Worm (Caenorhabditis elegans) whole organism, L3 larva: Measurements from ENCODE around the gene rbbp-5.

Experiments used
- R02D3.7 ChIP-seq: fragments of 150-350 bp; optimal IDR thresholded peaks from 2 replicates; lab custom pipeline; 2014; ENCODE audit warnings: missing biosample characterization, missing genetic modification characterization
- aly-2 ChIP-seq: fragments of 150-350 bp; optimal IDR thresholded peaks from 2 replicates; lab custom pipeline; 2014; ENCODE audit warnings: missing biosample characterization, missing genetic modification characterization
- ama-1 ChIP-seq: fragments of 150-350 bp; optimal IDR thresholded peaks from 2 replicates; lab custom pipeline; 2018
- ceh-16 ChIP-seq: sonication (generic microtip); optimal IDR thresholded peaks from 2 replicates; lab custom pipeline; 2017; ENCODE audit warnings: missing biosample characterization, missing genetic modification characterization
- ceh-28 ChIP-seq: fragments of 150-350 bp; optimal IDR thresholded peaks from 2 replicates; lab custom pipeline; 2014; ENCODE audit warnings: missing biosample characterization, missing genetic modification reagents, missing genetic modification characterization
- daf-12 ChIP-seq: fragments of 150-350 bp; optimal IDR thresholded peaks from 2 replicates; lab custom pipeline; 2014; ENCODE audit warnings: missing biosample characterization, missing genetic modification reagents, missing genetic modification characterization
- egl-27 ChIP-seq: sonication (generic microtip); optimal IDR thresholded peaks from 4 replicates; lab custom pipeline; 2017; ENCODE audit warnings: missing biosample characterization, missing genetic modification reagents, missing genetic modification characterization
- egl-5 ChIP-seq: fragments of 150-350 bp; optimal IDR thresholded peaks from 2 replicates; lab custom pipeline; 2017; ENCODE audit warnings: missing biosample characterization, missing genetic modification reagents, missing genetic modification characterization, inconsistent platforms
- elt-2 ChIP-seq: sonication (generic microtip); optimal IDR thresholded peaks from 2 replicates; lab custom pipeline; 2016; ENCODE audit warnings: missing genetic modification reagents, mild to moderate bottlenecking, missing genetic modification characterization, missing compliant biosample characterization
- elt-3 ChIP-seq, 3 experiments: fragments of 150-350 bp in 1 of 3; sonication (generic microtip) in 2 of 3; optimal IDR thresholded peaks; 2 replicates in 2 of 3; 4 replicates in 1 of 3; lab custom pipeline; 2014 to 2017; ENCODE audit warnings: missing biosample characterization in 3 of 3, missing genetic modification characterization in 3 of 3
- eor-1 ChIP-seq, 2 experiments: fragments of 150-350 bp; optimal IDR thresholded peaks; 2 replicates each; lab custom pipeline; 2014 to 2018; ENCODE audit warnings: missing biosample characterization in 2 of 2, missing genetic modification characterization in 2 of 2
- fkh-10 ChIP-seq: sonication (generic microtip); optimal IDR thresholded peaks from 2 replicates; lab custom pipeline; 2017; ENCODE audit warnings: missing biosample characterization, missing genetic modification reagents, missing genetic modification characterization
- hmg-11 ChIP-seq: sonication (generic microtip); optimal IDR thresholded peaks from 2 replicates; lab custom pipeline; 2016; ENCODE audit warnings: missing genetic modification characterization, missing compliant biosample characterization
- jun-1 ChIP-seq: fragments of 150-350 bp; optimal IDR thresholded peaks from 2 replicates; lab custom pipeline; 2014; ENCODE audit warnings: missing biosample characterization, missing genetic modification reagents, missing genetic modification characterization
- lin-15B ChIP-seq: fragments of 150-350 bp; optimal IDR thresholded peaks from 2 replicates; lab custom pipeline; 2014; ENCODE audit warnings: missing biosample characterization, missing genetic modification characterization
- mml-1 ChIP-seq: fragments of 150-350 bp; sonication (generic microtip); optimal IDR thresholded peaks from 3 replicates; lab custom pipeline; 2014; ENCODE audit warnings: missing biosample characterization, missing genetic modification characterization
- nfya-1 ChIP-seq: sonication (generic microtip); optimal IDR thresholded peaks from 2 replicates; lab custom pipeline; 2017; ENCODE audit warnings: missing genetic modification characterization, mild to moderate bottlenecking, missing compliant biosample characterization, antibody characterized with exemption, moderate library complexity; ENCODE audit not compliant: insufficient read depth
- nhr-11 ChIP-seq: fragments of 150-350 bp; optimal IDR thresholded peaks from 2 replicates; lab custom pipeline; 2014; ENCODE audit warnings: missing biosample characterization, missing genetic modification characterization
- nhr-12 ChIP-seq: fragments of 150-350 bp; optimal IDR thresholded peaks from 2 replicates; lab custom pipeline; 2014; ENCODE audit warnings: missing biosample characterization, missing genetic modification characterization
- nhr-25 ChIP-seq: sonication (generic microtip); optimal IDR thresholded peaks from 2 replicates; lab custom pipeline; 2017; ENCODE audit warnings: missing biosample characterization, missing genetic modification characterization
- nhr-28 ChIP-seq: fragments of 150-350 bp; optimal IDR thresholded peaks from 2 replicates; lab custom pipeline; 2014; ENCODE audit warnings: missing biosample characterization, missing genetic modification characterization
- nhr-43 ChIP-seq: sonication (generic microtip); optimal IDR thresholded peaks from 2 replicates; lab custom pipeline; 2016; ENCODE audit warnings: mild to moderate bottlenecking, missing genetic modification characterization, missing compliant biosample characterization; ENCODE audit not compliant: poor library complexity, severe bottlenecking
- nhr-67 ChIP-seq: fragments of 150-350 bp; optimal IDR thresholded peaks from 2 replicates; lab custom pipeline; 2014; ENCODE audit warnings: missing biosample characterization, missing genetic modification characterization
- nhr-77 ChIP-seq: fragments of 150-350 bp; optimal IDR thresholded peaks from 2 replicates; lab custom pipeline; 2014; ENCODE audit warnings: missing biosample characterization, missing genetic modification characterization
- pha-4 ChIP-seq: fragments of 150-350 bp; optimal IDR thresholded peaks from 2 replicates; lab custom pipeline; 2014; ENCODE audit warnings: missing biosample characterization, missing genetic modification reagents, missing genetic modification characterization
- pqm-1 ChIP-seq: fragments of 150-350 bp; optimal IDR thresholded peaks from 2 replicates; lab custom pipeline; 2017; ENCODE audit warnings: missing biosample characterization, missing genetic modification characterization, inconsistent platforms
- sea-2 ChIP-seq: fragments of 150-350 bp; sonication (generic microtip); optimal IDR thresholded peaks from 4 replicates; lab custom pipeline; 2014; ENCODE audit warnings: missing biosample characterization, missing genetic modification reagents, missing genetic modification characterization
- skn-1 ChIP-seq: fragments of 150-350 bp; optimal IDR thresholded peaks from 2 replicates; lab custom pipeline; 2014; ENCODE audit warnings: missing biosample characterization, missing genetic modification characterization
- snpc-4 ChIP-seq: fragments of 150-350 bp; optimal IDR thresholded peaks from 2 replicates; lab custom pipeline; 2014; ENCODE audit warnings: missing biosample characterization, missing genetic modification characterization
- unc-62 ChIP-seq: fragments of 150-350 bp; sonication (generic microtip); optimal IDR thresholded peaks from 4 replicates; lab custom pipeline; 2014; ENCODE audit warnings: missing biosample characterization, missing genetic modification reagents, missing genetic modification characterization
- zag-1 ChIP-seq: fragments of 150-350 bp; optimal IDR thresholded peaks from 2 replicates; lab custom pipeline; 2014; ENCODE audit warnings: missing biosample characterization, missing genetic modification characterization
- ztf-4 ChIP-seq: fragments of 150-350 bp; optimal IDR thresholded peaks from 2 replicates; lab custom pipeline; 2014; ENCODE audit warnings: missing biosample characterization, missing genetic modification characterization

The rbbp-5 gene

ce11 chrII:6122641-6123424 lies 25.2 kb downstream of the rbbp-5 start:
- TF ChIP-seq zag-1, result no peak
- peak; percentile 40 for TF ChIP-seq snpc-4 (tag; lab: Kevin White, UChicago)
- no peak for TF ChIP-seq nhr-12 (tag; lab: Kevin White, UChicago)
- peak; percentile 50 for TF ChIP-seq pha-4
- TF ChIP-seq skn-1 (tag; lab: Kevin White, UChicago), result no peak
- TF ChIP-seq elt-2 (tag; lab: Kevin White, UChicago), result peak; percentile 74
- no peak for TF ChIP-seq egl-27
- TF ChIP-seq elt-3 (tag; optimal IDR thresholded peaks at IDR 0.05; lab: Kevin White, UChicago), result no peak
- TF ChIP-seq nfya-1, result peak; percentile 4
- peak; percentile 66 for TF ChIP-seq pqm-1 (tag; lab: Kevin White, UChicago)
- peak; percentile 14 for TF ChIP-seq lin-15B (tag; lab: Kevin White, UChicago)
- no peak for TF ChIP-seq mml-1

DNA sequence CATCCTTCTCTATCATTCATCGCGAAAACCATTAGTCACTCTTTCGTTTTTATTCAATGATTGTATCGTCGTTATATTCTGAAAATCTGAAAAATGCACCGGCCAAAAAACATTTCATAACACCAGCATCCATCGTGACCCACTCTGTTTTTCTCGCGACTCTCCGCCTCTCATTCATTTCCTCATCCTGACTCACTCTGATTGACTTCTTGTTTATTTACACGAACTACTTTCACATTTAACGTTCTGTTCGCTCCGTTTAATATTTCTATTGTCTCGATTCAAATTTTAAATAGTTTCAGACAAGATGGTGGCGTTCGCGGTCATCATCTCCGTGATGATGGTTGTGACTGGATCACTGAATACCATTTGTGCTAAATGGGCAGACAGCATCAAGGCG lies 25.9 kb downstream of the rbbp-5 start, which contains the start of gene C29H12.2:
Gene C29H12.2, plus strand, starts transcription at position 297 of the 400 bp plus-strand sequence.
- TF ChIP-seq pha-4 (peak; percentile 29), nhr-12 (tag; lab: Kevin White, UChicago) (no peak)

DNA sequence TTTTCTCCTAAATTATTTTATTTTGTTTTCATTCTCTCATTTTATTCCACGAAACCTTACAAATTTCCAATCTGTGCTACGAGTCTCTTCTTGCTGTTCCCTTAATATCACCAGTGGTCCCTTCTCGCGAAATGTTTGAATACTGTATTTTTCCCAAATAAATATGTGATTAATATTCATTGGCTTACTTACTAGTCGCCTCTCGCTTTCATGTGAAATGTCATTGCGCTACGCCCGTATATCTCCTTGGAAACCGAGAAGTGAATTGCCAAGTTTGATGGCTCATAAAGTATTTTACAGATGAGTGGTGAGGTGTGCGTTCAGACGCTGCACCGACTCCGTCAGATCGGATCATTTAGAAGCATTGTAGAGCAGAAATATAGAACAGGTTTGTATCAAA lies 27.6 kb downstream of the rbbp-5 start, which contains the start of gene rars-2:
Gene rars-2, plus strand, starts transcription at position 301 of the 400 bp plus-strand sequence.
- TF ChIP-seq ceh-28 (tag; lab: Kevin White, UChicago) (no peak), mml-1 (no peak), nhr-43 (tag; lab: Kevin White, UChicago) (peak; percentile 11), lin-15B (tag; lab: Kevin White, UChicago) (no peak), nhr-11 (tag; lab: Kevin White, UChicago) (no peak), R02D3.7 (no peak), nhr-12 (tag; lab: Kevin White, UChicago) (no peak)
- TF ChIP-seq, all 47 proteins: peak for 1

DNA sequence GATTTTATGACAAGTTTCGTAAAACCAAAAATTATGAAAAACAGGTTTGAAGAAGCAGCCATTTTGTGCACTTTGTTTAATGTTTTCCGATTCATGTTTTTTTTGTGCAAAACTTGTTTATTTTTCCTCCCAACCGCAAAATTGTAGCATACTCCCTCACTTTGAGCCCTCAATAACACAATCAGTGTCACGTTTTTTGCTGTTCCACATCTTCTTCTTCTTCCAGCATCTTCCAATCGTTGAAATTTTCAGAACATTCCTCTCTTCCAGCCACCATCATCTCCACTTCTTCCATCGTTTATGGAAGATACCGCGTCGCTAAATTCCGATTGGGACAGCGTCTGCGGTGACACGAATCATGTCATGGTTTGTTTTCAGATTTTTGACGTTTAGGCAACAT lies 35.0 kb downstream of the rbbp-5 start, which contains the start of gene abts-3:
Gene abts-3, plus strand, starts transcription at position 301 of the 400 bp plus-strand sequence.
- no peak for TF ChIP-seq nhr-77 (tag; lab: Kevin White, UChicago)
- TF ChIP-seq fkh-10, result no peak
- TF ChIP-seq sea-2, result no peak

DNA sequence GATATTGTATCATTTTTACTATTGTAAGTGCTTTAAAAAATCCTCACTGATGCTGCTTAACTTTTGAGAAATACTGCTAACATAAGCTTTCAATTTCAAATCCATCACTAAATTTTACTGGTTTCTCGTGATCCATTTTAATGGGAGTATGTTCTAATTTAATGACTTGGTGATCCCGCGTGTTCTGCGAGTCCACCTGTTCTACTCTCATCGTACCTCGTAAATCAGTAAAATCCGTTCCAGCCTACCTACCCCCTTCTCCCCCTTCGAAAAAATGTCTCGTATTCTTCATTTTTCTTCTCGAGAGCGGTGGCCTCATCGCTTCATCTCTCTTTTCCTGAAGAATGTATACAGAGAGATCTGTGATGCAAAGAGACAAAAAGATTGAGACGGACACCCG lies 37.9 kb downstream of the rbbp-5 start:
- TF ChIP-seq egl-5 (tag; lab: Kevin White, UChicago), result no peak
- no peak for TF ChIP-seq jun-1
- TF ChIP-seq daf-12 (tag; lab: Kevin White, UChicago), result no peak
- TF ChIP-seq snpc-4 (tag; lab: Kevin White, UChicago), result no peak
- no peak for TF ChIP-seq ceh-28 (tag; lab: Kevin White, UChicago)
- TF ChIP-seq nhr-77 (tag; lab: Kevin White, UChicago), result no peak
- TF ChIP-seq nfya-1, result no peak
- TF ChIP-seq fkh-10, result no peak
- no peak for TF ChIP-seq ztf-4

- TF ChIP-seq ceh-16 (tag; lab: Kevin White, UChicago) (no peak), elt-2 (tag; lab: Kevin White, UChicago) (no peak), eor-1 (tag; optimal IDR thresholded peaks at IDR 0.05; lab: Kevin White, UChicago) (no peak), unc-62 (no peak), nhr-28 (tag; lab: Kevin White, UChicago) (no peak), ceh-28 (tag; lab: Kevin White, UChicago) (no peak), nhr-77 (tag; lab: Kevin White, UChicago) (no peak)
Observed at ce11 chrII:6136712-6137111, 39.1 kb downstream of the rbbp-5 start.

ce11 chrII:6138138-6138537 lies 40.5 kb downstream of the rbbp-5 start:
- TF ChIP-seq daf-12 (tag; lab: Kevin White, UChicago) (no peak), nhr-67 (tag; lab: Kevin White, UChicago) (no peak), unc-62 (no peak), ztf-4 (no peak), elt-2 (tag; lab: Kevin White, UChicago) (no peak), elt-3 (tag; optimal IDR thresholded peaks at IDR 0.05; lab: Kevin White, UChicago) (no peak), ama-1 (lab: Kevin White, UChicago) (no peak), hmg-11 (no peak), jun-1 (no peak), nhr-43 (tag; lab: Kevin White, UChicago) (no peak), nhr-25 (no peak), aly-2 (tag; lab: Kevin White, UChicago) (no peak), nfya-1 (no peak)
